Fruit fly (Drosophila melanogaster) whole organism, pupa: ENCODE data around the gene CG14669.

ENCODE experiments used
- CG12605 ChIP-seq: fragments of 200-800 bp; sonication (Bioruptor generic); IDR thresholded peaks from 2 replicates; pipeline ENCODE4 v1.3.6; 2022; ENCODE audit warnings: missing biosample characterization, missing genetic modification characterization
- CG14655 ChIP-seq: fragments of 200-800 bp; sonication (Bioruptor generic); optimal IDR thresholded peaks from 3 replicates; lab custom pipeline; 2017; ENCODE audit warnings: mild to moderate bottlenecking, missing biosample characterization, missing genetic modification reagents, missing genetic modification characterization
- CG17806 ChIP-seq: fragments of 200-800 bp; sonication (Bioruptor generic); optimal IDR thresholded peaks from 2 replicates; lab custom pipeline; 2018; ENCODE audit warnings: missing biosample characterization, mild to moderate bottlenecking, missing genetic modification characterization, moderate library complexity
- CG8159 ChIP-seq: fragments of 200-800 bp; sonication (Bioruptor generic); optimal IDR thresholded peaks from 3 replicates; lab custom pipeline; 2018; ENCODE audit warnings: missing biosample characterization, mild to moderate bottlenecking, missing genetic modification characterization, moderate library complexity
- CG8301 ChIP-seq: fragments of 200-800 bp; sonication (Bioruptor generic); optimal IDR thresholded peaks from 2 replicates; lab custom pipeline; 2018; ENCODE audit warnings: missing biosample characterization, mild to moderate bottlenecking, missing genetic modification characterization
- D1 ChIP-seq: fragments of 200-800 bp; sonication (Bioruptor generic); optimal IDR thresholded peaks from 2 replicates; lab custom pipeline; 2018; ENCODE audit warnings: missing biosample characterization, mild to moderate bottlenecking, missing genetic modification characterization, moderate library complexity
- EcR ChIP-seq: fragments of 200-800 bp; sonication (Bioruptor generic); optimal IDR thresholded peaks from 3 replicates; lab custom pipeline; 2019; ENCODE audit warnings: missing biosample characterization, missing genetic modification characterization, mild to moderate bottlenecking, moderate library complexity, missing genetic modification reagents
- Ets98B ChIP-seq: fragments of 200-800 bp; sonication (Bioruptor generic); IDR thresholded peaks from 2 replicates; pipeline ENCODE4 v1.3.6; 2022; ENCODE audit warnings: missing biosample characterization, missing genetic modification characterization
- Pif1B ChIP-seq: fragments of 200-800 bp; sonication (Bioruptor generic); optimal IDR thresholded peaks from 3 replicates; lab custom pipeline; 2016; ENCODE audit warnings: missing biosample characterization, missing genetic modification characterization
- Snoo ChIP-seq: fragments of 200-800 bp; sonication (Bioruptor generic); optimal IDR thresholded peaks from 3 replicates; lab custom pipeline; 2017; ENCODE audit warnings: missing biosample characterization, mild to moderate bottlenecking, missing genetic modification characterization, inconsistent platforms
- fd96Ca ChIP-seq: fragments of 200-800 bp; sonication (Bioruptor generic); IDR thresholded peaks from 3 replicates; pipeline ENCODE4 v1.3.6; 2022; ENCODE audit warnings: missing biosample characterization, missing genetic modification characterization
- rn ChIP-seq: fragments of 200-800 bp; sonication (Bioruptor generic); IDR thresholded peaks from 2 replicates; pipeline ENCODE4 v1.3.6; 2022; ENCODE audit warnings: missing biosample characterization, missing genetic modification characterization

The CG14669 gene

DNA sequence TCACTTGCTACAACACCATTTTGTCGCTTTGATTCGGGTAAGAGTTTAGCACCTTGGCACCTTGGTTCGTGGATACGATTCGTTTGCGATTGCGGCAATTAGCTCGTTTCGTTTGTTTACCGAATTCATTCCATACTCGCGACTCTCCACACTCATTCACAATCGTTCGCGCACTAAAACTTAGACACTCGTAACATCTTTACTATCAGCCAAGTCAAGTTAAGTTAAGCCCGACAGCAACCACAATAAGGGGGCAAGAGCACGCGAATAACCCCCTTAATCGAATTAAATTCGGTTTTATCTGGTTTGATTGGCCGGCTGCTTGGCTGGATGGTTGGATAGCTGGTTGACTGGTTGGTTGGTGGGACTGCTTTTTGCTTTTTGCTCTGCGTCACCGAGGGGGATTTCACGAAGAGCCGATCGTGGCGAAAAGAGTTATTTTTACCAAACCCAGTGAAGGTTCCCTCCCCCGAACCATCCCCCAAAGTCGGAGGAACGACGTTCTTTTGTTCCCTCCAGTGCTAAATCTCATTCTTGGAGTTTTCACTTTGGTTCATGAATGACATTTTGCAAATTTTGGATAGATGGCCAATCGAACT, 89.6 kb downstream of the CG14669 start:
- TF ChIP-seq CG17806 (tag; lab: Kevin White, UChicago) (no peak), CG12605 (no peak), Snoo (no peak), fd96Ca (GFP tag; lab: Robert Waterston, UW) (no peak), CG14655 (GFP tag; lab: Kevin White, UChicago) (no peak), Ets98B (GFP tag; lab: Robert Waterston, UW) (no peak), EcR (GFP tag; lab: Kevin White, UChicago) (no peak), D1 (tag; lab: Kevin White, UChicago) (no peak), CG8159 (tag; lab: Kevin White, UChicago) (no peak), CG8301 (tag; lab: Kevin White, UChicago) (no peak), rn (no peak), Pif1B (GFP tag; lab: Kevin White, UChicago) (no peak)
